Fruit fly (Drosophila melanogaster) whole organism, prepupa: ENCODE results near the gene Vm32E.
A peak's percentile ranks its signal among the peaks of the same experiment; 100 is the strongest.

ENCODE experiments used
- Blimp-1 ChIP-seq: fragments of 200-800 bp; sonication (Bioruptor generic); optimal IDR thresholded peaks from 3 replicates; lab custom pipeline; 2017; ENCODE audit warnings: missing biosample characterization, missing genetic modification characterization, mild to moderate bottlenecking, moderate library complexity, missing genetic modification reagents
- CG10631 ChIP-seq: fragments of 200-800 bp; sonication (Bioruptor generic); optimal IDR thresholded peaks from 2 replicates; lab custom pipeline; 2016; ENCODE audit warnings: missing biosample characterization, missing genetic modification characterization
- CG10669 ChIP-seq: fragments of 200-800 bp; sonication (Bioruptor generic); optimal IDR thresholded peaks from 3 replicates; lab custom pipeline; 2018; ENCODE audit warnings: missing biosample characterization, mild to moderate bottlenecking, missing genetic modification characterization, moderate library complexity
- CG11762 ChIP-seq: fragments of 200-800 bp; sonication (Bioruptor generic); optimal IDR thresholded peaks from 3 replicates; lab custom pipeline; 2016; ENCODE audit warnings: missing biosample characterization, missing genetic modification characterization; ENCODE audit not compliant: insufficient read depth
- CG11902 ChIP-seq: fragments of 200-800 bp; sonication (Bioruptor generic); optimal IDR thresholded peaks from 3 replicates; lab custom pipeline; 2016; ENCODE audit warnings: missing biosample characterization, missing genetic modification characterization
- CG1621 ChIP-seq: fragments of 200-800 bp; sonication (Bioruptor generic); optimal IDR thresholded peaks from 3 replicates; lab custom pipeline; 2018; ENCODE audit warnings: missing biosample characterization, mild to moderate bottlenecking, missing genetic modification characterization
- CG16779 ChIP-seq: fragments of 200-800 bp; sonication (Bioruptor generic); optimal IDR thresholded peaks from 3 replicates; lab custom pipeline; 2017; ENCODE audit warnings: missing biosample characterization, mild to moderate bottlenecking, missing genetic modification characterization
- CG32006 ChIP-seq: fragments of 200-800 bp; sonication (Bioruptor generic); optimal IDR thresholded peaks from 3 replicates; lab custom pipeline; 2017; ENCODE audit warnings: missing biosample characterization, mild to moderate bottlenecking, missing genetic modification characterization
- CG34406 ChIP-seq: fragments of 200-800 bp; sonication (Bioruptor generic); optimal IDR thresholded peaks from 3 replicates; lab custom pipeline; 2016; ENCODE audit warnings: missing biosample characterization, missing genetic modification characterization
- CG3919 ChIP-seq: fragments of 200-800 bp; sonication (Bioruptor generic); optimal IDR thresholded peaks from 3 replicates; lab custom pipeline; 2016; ENCODE audit warnings: missing biosample characterization, missing genetic modification characterization
- CG4318 ChIP-seq: fragments of 200-800 bp; sonication (Bioruptor generic); optimal IDR thresholded peaks from 3 replicates; lab custom pipeline; 2017; ENCODE audit warnings: missing biosample characterization, mild to moderate bottlenecking, missing genetic modification characterization
- CG6163 ChIP-seq: fragments of 200-800 bp; sonication (Bioruptor generic); IDR thresholded peaks from 3 replicates; pipeline ENCODE4 v1.3.6; 2022; ENCODE audit warnings: missing biosample characterization, missing genetic modification characterization
- CG6276 ChIP-seq: fragments of 200-800 bp; sonication (Bioruptor generic); optimal IDR thresholded peaks from 2 replicates; lab custom pipeline; 2017; ENCODE audit warnings: missing biosample characterization, mild to moderate bottlenecking, missing genetic modification characterization
- CG6792 ChIP-seq: fragments of 200-800 bp; sonication (Bioruptor generic); optimal IDR thresholded peaks from 3 replicates; lab custom pipeline; 2016; ENCODE audit warnings: missing biosample characterization, missing genetic modification characterization
- CG6808 ChIP-seq: fragments of 200-800 bp; sonication (Bioruptor generic); optimal IDR thresholded peaks from 3 replicates; lab custom pipeline; 2017; ENCODE audit warnings: missing biosample characterization, missing genetic modification characterization, mild to moderate bottlenecking, moderate library complexity, missing genetic modification reagents
- CG6854 ChIP-seq: fragments of 200-800 bp; sonication (Bioruptor generic); optimal IDR thresholded peaks from 2 replicates; lab custom pipeline; 2017; ENCODE audit warnings: missing biosample characterization, mild to moderate bottlenecking, missing genetic modification characterization
- CG7368 ChIP-seq: fragments of 200-800 bp; sonication (Bioruptor generic); optimal IDR thresholded peaks from 3 replicates; lab custom pipeline; 2016; ENCODE audit warnings: missing biosample characterization, missing genetic modification characterization
- CG8119 ChIP-seq: fragments of 200-800 bp; sonication (Bioruptor generic); IDR thresholded peaks from 3 replicates; pipeline ENCODE4 v1.3.6; 2022; ENCODE audit warnings: missing biosample characterization, missing genetic modification characterization
- CG8319 ChIP-seq: fragments of 200-800 bp; sonication (Bioruptor generic); optimal IDR thresholded peaks from 3 replicates; lab custom pipeline; 2016; ENCODE audit warnings: missing biosample characterization, missing genetic modification characterization
- CG8632 ChIP-seq: fragments of 200-800 bp; sonication (Bioruptor generic); optimal IDR thresholded peaks from 3 replicates; lab custom pipeline; 2016; ENCODE audit warnings: missing biosample characterization, missing genetic modification characterization
- Eip75B ChIP-seq: fragments of 200-800 bp; sonication (Bioruptor generic); optimal IDR thresholded peaks from 3 replicates; lab custom pipeline; 2016; ENCODE audit warnings: missing biosample characterization, missing genetic modification characterization
- Eip78C ChIP-seq: fragments of 200-800 bp; sonication (Bioruptor generic); peaks from one replicate; lab custom pipeline; 2016; ENCODE audit warnings: missing biosample characterization, missing genetic modification characterization
- Ets21C ChIP-seq: fragments of 200-800 bp; sonication (Bioruptor generic); optimal IDR thresholded peaks from 3 replicates; lab custom pipeline; 2016; ENCODE audit warnings: missing biosample characterization, missing genetic modification characterization
- Gug ChIP-seq: fragments of 200-800 bp; sonication (Bioruptor generic); IDR thresholded peaks from 2 replicates; pipeline ENCODE4 v1.3.6; 2022; ENCODE audit warnings: missing biosample characterization, missing genetic modification characterization
- Hr38 ChIP-seq: sonication (Bioruptor generic); optimal IDR thresholded peaks from 2 replicates; lab custom pipeline; 2016; ENCODE audit warnings: missing biosample characterization, missing genetic modification characterization
- Hr39 ChIP-seq: fragments of 200-800 bp; sonication (Bioruptor generic); optimal IDR thresholded peaks from 2 replicates; lab custom pipeline; 2016; ENCODE audit warnings: missing biosample characterization, missing genetic modification characterization
- Hr4 ChIP-seq: fragments of 200-800 bp; sonication (Bioruptor generic); optimal IDR thresholded peaks from 3 replicates; lab custom pipeline; 2016; ENCODE audit warnings: missing biosample characterization, missing genetic modification characterization
- Lpt ChIP-seq: fragments of 200-800 bp; sonication (Bioruptor generic); optimal IDR thresholded peaks from 3 replicates; lab custom pipeline; 2016; ENCODE audit warnings: missing biosample characterization, missing genetic modification characterization
- OdsH ChIP-seq: fragments of 200-800 bp; sonication (Bioruptor generic); optimal IDR thresholded peaks from 3 replicates; lab custom pipeline; 2016; ENCODE audit warnings: missing biosample characterization, missing genetic modification characterization
- Sox102F ChIP-seq: fragments of 200-800 bp; sonication (Bioruptor generic); optimal IDR thresholded peaks from 2 replicates; lab custom pipeline; 2016; ENCODE audit warnings: missing biosample characterization, mild to moderate bottlenecking, missing genetic modification characterization
- Sox14 ChIP-seq: fragments of 200-800 bp; sonication (Bioruptor generic); optimal IDR thresholded peaks from 3 replicates; lab custom pipeline; 2016; ENCODE audit warnings: missing biosample characterization, missing genetic modification characterization
- achi ChIP-seq: fragments of 200-800 bp; sonication (Bioruptor generic); optimal IDR thresholded peaks from 3 replicates; lab custom pipeline; 2016; ENCODE audit warnings: missing biosample characterization, missing genetic modification characterization
- cyc ChIP-seq: fragments of 200-800 bp; sonication (Bioruptor generic); optimal IDR thresholded peaks from 3 replicates; lab custom pipeline; 2016; ENCODE audit warnings: missing biosample characterization, missing genetic modification characterization
- dac ChIP-seq: fragments of 200-800 bp; sonication (Bioruptor generic); optimal IDR thresholded peaks from 2 replicates; lab custom pipeline; 2017; ENCODE audit warnings: missing biosample characterization, mild to moderate bottlenecking, missing genetic modification characterization
- eg ChIP-seq: fragments of 200-800 bp; sonication (Bioruptor generic); IDR thresholded peaks from 3 replicates; pipeline ENCODE4 v1.3.6; 2022; ENCODE audit warnings: missing biosample characterization, missing genetic modification characterization
- esn ChIP-seq: fragments of 200-800 bp; sonication (Bioruptor generic); optimal IDR thresholded peaks from 2 replicates; lab custom pipeline; 2016; ENCODE audit warnings: missing biosample characterization, mild to moderate bottlenecking, missing genetic modification characterization, moderate library complexity
- fd59A ChIP-seq: fragments of 200-800 bp; sonication (Bioruptor generic); optimal IDR thresholded peaks from 2 replicates; lab custom pipeline; 2017; ENCODE audit warnings: missing biosample characterization, mild to moderate bottlenecking, missing genetic modification characterization, missing genetic modification reagents
- lz ChIP-seq: fragments of 200-800 bp; sonication (Bioruptor generic); optimal IDR thresholded peaks from 3 replicates; lab custom pipeline; 2016; ENCODE audit warnings: missing biosample characterization, missing genetic modification characterization
- net ChIP-seq: fragments of 200-800 bp; sonication (Bioruptor generic); optimal IDR thresholded peaks from 3 replicates; lab custom pipeline; 2016; ENCODE audit warnings: missing biosample characterization, missing genetic modification characterization
- salr ChIP-seq, 2 experiments: fragments of 200-800 bp; sonication (Bioruptor generic); optimal IDR thresholded peaks; 3 replicates each; lab custom pipeline; 2016 to 2018; ENCODE audit warnings: missing biosample characterization in 2 of 2, missing genetic modification characterization in 2 of 2, mild to moderate bottlenecking in 1 of 2
- spab ChIP-seq: fragments of 200-800 bp; sonication (Bioruptor generic); optimal IDR thresholded peaks from 2 replicates; lab custom pipeline; 2017; ENCODE audit warnings: missing biosample characterization, mild to moderate bottlenecking, missing genetic modification characterization, missing genetic modification reagents
- svp ChIP-seq: fragments of 200-800 bp; sonication (Bioruptor generic); peaks from one replicate; lab custom pipeline; 2016; ENCODE audit warnings: missing biosample characterization, missing genetic modification characterization
- vri ChIP-seq: fragments of 200-800 bp; sonication (Bioruptor generic); optimal IDR thresholded peaks from 3 replicates; lab custom pipeline; 2016; ENCODE audit warnings: missing biosample characterization, mild to moderate bottlenecking, missing genetic modification characterization

Vm32E gene

DNA sequence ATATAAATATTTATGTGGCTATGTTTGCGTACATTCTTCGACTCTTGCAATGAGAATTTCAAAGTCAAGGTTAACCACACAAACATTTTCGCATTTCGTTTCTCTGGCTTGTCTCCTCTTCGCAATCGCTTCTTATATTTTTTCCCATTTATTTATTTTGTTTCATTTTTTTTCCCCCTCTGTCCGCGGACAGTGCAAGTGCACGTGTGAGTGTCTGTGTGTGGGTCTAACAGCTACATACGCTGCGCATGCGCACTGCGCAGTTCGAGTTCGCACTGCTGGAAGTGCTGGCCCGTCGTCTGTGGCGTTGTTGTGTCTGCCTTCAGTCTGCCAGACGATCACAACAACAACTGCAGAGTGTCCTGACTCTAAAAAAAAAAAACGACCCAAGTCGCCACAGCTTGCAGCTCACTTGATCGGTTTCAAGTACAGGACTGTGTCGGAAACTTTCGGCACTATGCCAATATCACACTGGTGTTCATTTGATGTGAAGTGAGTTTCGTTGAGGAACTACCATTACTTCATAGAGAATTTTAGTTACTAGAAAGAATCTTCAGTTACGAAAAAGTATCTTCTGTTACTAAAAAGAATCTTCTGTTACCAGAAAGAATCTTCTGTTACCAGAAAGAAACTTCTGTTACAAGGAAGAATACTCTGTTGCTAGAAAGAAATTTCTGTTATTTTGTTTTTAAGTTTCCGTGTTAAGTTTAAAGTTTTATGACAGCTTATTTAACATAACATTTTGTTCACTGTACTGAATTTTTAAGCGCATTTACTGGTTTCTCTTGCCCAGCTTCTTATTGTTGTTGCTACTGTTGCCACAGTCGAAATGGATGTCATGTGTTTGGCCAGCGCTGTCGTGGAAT lies 4.2 kb upstream of the Vm32E start (continued):
- TF ChIP-seq CG8119 (GFP tag; lab: Robert Waterston, UW) (no peak), Eip78C (GFP tag; lab: Kevin White, UChicago) (peak; percentile 75), CG10669 (GFP tag; lab: Kevin White, UChicago) (no peak), CG32006 (GFP tag; lab: Kevin White, UChicago) (no peak), CG3919 (GFP tag; lab: Kevin White, UChicago) (no peak), CG8632 (no peak), CG6854 (no peak), Sox102F (GFP tag; lab: Kevin White, UChicago) (peak; percentile 28), spab (GFP tag; lab: Kevin White, UChicago) (peak; percentile 14), fd59A (GFP tag; lab: Kevin White, UChicago) (no peak), Hr39 (GFP tag; lab: Kevin White, UChicago) (peak; percentile 20), dac (no peak), Hr38 (no peak), lz (GFP tag; lab: Kevin White, UChicago) (no peak), CG1621 (tag; lab: Kevin White, UChicago) (no peak), Eip75B (GFP tag; lab: Kevin White, UChicago) (no peak), Ets21C (GFP tag; lab: Kevin White, UChicago) (no peak), CG11762 (no peak), CG7368 (GFP tag; lab: Kevin White, UChicago) (no peak), Blimp-1 (GFP tag; lab: Kevin White, UChicago) (no peak), Sox14 (GFP tag; lab: Kevin White, UChicago) (peak; percentile 11), CG6276 (GFP tag; lab: Kevin White, UChicago) (no peak), CG16779 (tag; lab: Kevin White, UChicago) (no peak), CG6163 (peak; percentile 57; the same call in 1 of the 3 replicates), achi (GFP tag; lab: Kevin White, UChicago) (peak; percentile 13), CG11902 (no peak), CG10631 (GFP tag; lab: Kevin White, UChicago) (peak; percentile 16), OdsH (GFP tag; lab: Kevin White, UChicago) (peak; percentile 15), Gug (GFP tag; lab: Robert Waterston, UW) (peak; percentile 27; the same call in 1 of the 2 replicates), eg (GFP tag; lab: Robert Waterston, UW) (peak; percentile 53; the same call in 1 of the 3 replicates)

DNA sequence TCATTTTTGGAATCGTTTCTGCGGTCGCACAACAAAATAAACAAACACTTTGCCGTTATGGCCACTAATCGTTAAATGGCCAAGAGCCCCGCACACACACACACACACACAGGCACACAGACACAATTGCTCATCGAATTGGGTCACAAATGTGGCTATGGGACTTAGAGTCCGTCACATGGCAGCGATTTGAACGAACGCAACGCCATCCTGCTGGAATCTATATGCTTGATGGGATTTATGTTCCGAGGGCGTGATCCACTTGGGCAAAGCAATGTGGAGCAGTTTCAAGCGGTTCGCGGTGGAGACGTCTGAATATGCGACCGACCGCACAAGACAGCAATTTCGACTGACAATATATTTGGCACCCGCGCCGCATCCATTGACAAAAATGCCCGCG lies 916 bp downstream of the Vm32E start:
- no peak for TF ChIP-seq vri (GFP tag; lab: Kevin White, UChicago)
- no peak for TF ChIP-seq CG4318 (GFP tag; lab: Kevin White, UChicago)
- TF ChIP-seq CG6163 = no peak
- TF ChIP-seq eg (GFP tag; lab: Robert Waterston, UW) = 0 out of 3 replicates have a peak, but pooled peaks have one; percentile 18
- no peak for TF ChIP-seq achi (GFP tag; lab: Kevin White, UChicago)
- no peak for TF ChIP-seq Lpt (GFP tag; lab: Kevin White, UChicago)
- no peak for TF ChIP-seq cyc (GFP tag; lab: Kevin White, UChicago)
- TF ChIP-seq CG8319 (GFP tag; lab: Kevin White, UChicago) = no peak
- no peak for TF ChIP-seq CG6808 (GFP tag; lab: Kevin White, UChicago)

DNA sequence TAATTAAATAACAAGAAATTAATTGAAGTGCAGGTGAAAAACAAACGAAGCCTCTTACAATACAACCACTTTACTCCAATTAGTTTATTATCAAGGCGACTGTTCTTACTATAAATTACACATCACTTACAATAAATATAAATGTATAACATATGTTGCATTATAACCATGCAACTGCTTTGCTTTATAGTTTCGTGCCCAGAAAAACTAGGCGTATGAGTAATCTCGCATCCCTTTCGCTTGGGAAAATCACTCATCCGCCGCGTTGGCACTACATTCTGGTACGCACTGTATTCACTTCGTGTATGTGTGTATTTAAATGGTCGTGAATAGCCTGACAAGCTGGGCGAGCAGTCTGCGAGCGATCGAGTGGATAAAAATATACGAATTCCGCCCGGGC lies 1.6 kb downstream of the Vm32E start:
- TF ChIP-seq CG1621 (tag; lab: Kevin White, UChicago) = no peak
- TF ChIP-seq Eip75B (GFP tag; lab: Kevin White, UChicago) = no peak
- TF ChIP-seq svp (GFP tag; lab: Kevin White, UChicago) = peak; percentile 12
- no peak for TF ChIP-seq CG6276 (GFP tag; lab: Kevin White, UChicago)
- TF ChIP-seq CG6792 (GFP tag; lab: Kevin White, UChicago) = no peak
- TF ChIP-seq esn = no peak
- TF ChIP-seq vri (GFP tag; lab: Kevin White, UChicago) = no peak
- TF ChIP-seq CG16779 (tag; lab: Kevin White, UChicago) = no peak
- no peak for TF ChIP-seq salr (GFP tag; optimal IDR thresholded peaks at IDR 0.05; lab: Kevin White, UChicago)
- no peak for TF ChIP-seq net (GFP tag; lab: Kevin White, UChicago)
- no peak for TF ChIP-seq CG34406
- TF ChIP-seq Hr4 = peak; percentile 9
- peak; percentile 32 for TF ChIP-seq Eip78C (GFP tag; lab: Kevin White, UChicago)
- no peak for TF ChIP-seq spab (GFP tag; lab: Kevin White, UChicago)
- TF ChIP-seq, all 60 proteins: peak for 3
